Fruit fly (Drosophila melanogaster) whole organism, embryonic: Measurements from ENCODE around the gene CG43901.

Experiments used
- CG10654 ChIP-seq: fragments of 200-800 bp; sonication (Bioruptor generic); optimal IDR thresholded peaks from 2 replicates; lab custom pipeline; 2016; ENCODE audit warnings: missing biosample characterization, missing genetic modification characterization
- CG1233 ChIP-seq: fragments of 200-800 bp; sonication (Bioruptor generic); optimal IDR thresholded peaks from 4 replicates; lab custom pipeline; 2018; ENCODE audit warnings: missing biosample characterization, mild to moderate bottlenecking, missing genetic modification characterization
- CG14441 ChIP-seq: fragments of 200-800 bp; sonication (Bioruptor generic); IDR thresholded peaks from 2 replicates; pipeline ENCODE4 v1.3.6; 2022; ENCODE audit warnings: missing biosample characterization, missing genetic modification characterization
- CG15479 ChIP-seq: fragments of 200-800 bp; sonication (Bioruptor generic); optimal IDR thresholded peaks from 3 replicates; lab custom pipeline; 2019; ENCODE audit warnings: missing biosample characterization, mild to moderate bottlenecking, missing genetic modification characterization, moderate library complexity
- CkIIα-i1 ChIP-seq: fragments of 200-800 bp; sonication (Bioruptor generic); IDR thresholded peaks from 2 replicates; pipeline ENCODE4 v1.3.6; 2022; ENCODE audit warnings: missing biosample characterization, missing genetic modification characterization
- Dad ChIP-seq: fragments of 200-800 bp; sonication (Bioruptor generic); optimal IDR thresholded peaks from 3 replicates; lab custom pipeline; 2016; ENCODE audit warnings: missing biosample characterization, missing genetic modification characterization
- Dfd ChIP-seq, 2 experiments: fragments of >200 bp; optimal IDR thresholded peaks; 2 replicates each; lab custom pipeline; 2017; ENCODE audit warnings: missing biosample characterization in 2 of 2, missing genetic modification characterization in 2 of 2
- Lpt ChIP-seq: fragments of >200 bp; optimal IDR thresholded peaks from 2 replicates; lab custom pipeline; 2018; ENCODE audit warnings: missing biosample characterization, missing genetic modification characterization
- corto ChIP-seq: fragments of 200-800 bp; sonication (Bioruptor generic); optimal IDR thresholded peaks from 2 replicates; lab custom pipeline; 2016; ENCODE audit warnings: missing biosample characterization, mild to moderate bottlenecking, missing genetic modification characterization, moderate library complexity
- gsb-n ChIP-seq: fragments of 200-800 bp; sonication (Bioruptor generic); optimal IDR thresholded peaks from 3 replicates; lab custom pipeline; 2018; ENCODE audit warnings: missing biosample characterization, mild to moderate bottlenecking, missing genetic modification characterization
- h ChIP-seq: fragments of >200 bp; optimal IDR thresholded peaks from 2 replicates; lab custom pipeline; 2017
- sens ChIP-seq: fragments of 200-800 bp; sonication (Bioruptor generic); peaks from one replicate; lab custom pipeline; 2016; ENCODE audit warnings: missing biosample characterization, missing genetic modification characterization
- sens-2 ChIP-seq: fragments of 200-800 bp; sonication (Bioruptor generic); IDR thresholded peaks from 2 replicates; pipeline ENCODE4 v1.3.6; 2022; ENCODE audit warnings: missing biosample characterization, missing genetic modification characterization

dm6 chrX:10883740-10884139 is 21.8 kb upstream of the CG43901 start:
- TF ChIP-seq CG1233 (no peak), sens (GFP tag; lab: Kevin White, UChicago) (no peak), CG15479 (no peak), corto (GFP tag; lab: Kevin White, UChicago) (no peak), Dfd (GFP tag; optimal IDR thresholded peaks at IDR 0.05; lab: Kevin White, UChicago) (no peak), CG10654 (GFP tag; lab: Kevin White, UChicago) (no peak), Lpt (no peak), gsb-n (tag; lab: Kevin White, UChicago) (no peak), Dad (GFP tag; lab: Kevin White, UChicago) (no peak), CG14441 (no peak), CkIIα-i1 (GFP tag; lab: Robert Waterston, UW) (no peak), h (lab: Kevin White, UChicago) (no peak), sens-2 (no peak)
